Worm (Caenorhabditis elegans): ENCODE data around the gene M01G5.1.

DNA sequence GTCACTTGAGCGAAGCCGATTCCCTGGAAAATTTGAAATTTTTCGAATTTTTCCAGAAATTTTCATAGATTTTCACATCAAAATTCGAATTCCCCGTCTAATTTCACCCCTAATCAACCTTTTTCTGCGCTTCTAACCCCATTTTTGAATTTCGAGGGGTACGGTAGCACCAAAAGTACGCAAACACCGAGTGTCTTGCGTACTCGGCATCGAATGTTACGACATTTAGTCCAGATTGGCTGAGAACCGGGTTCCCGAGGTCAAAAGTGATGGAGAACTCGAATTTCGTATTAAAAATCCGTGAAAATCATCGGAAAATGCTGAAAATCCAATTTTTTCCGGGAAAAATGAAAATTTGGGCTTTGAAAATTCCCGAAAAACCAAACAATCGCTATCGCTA is 32.2 kb downstream of the M01G5.1 start:
- TF ChIP-seq blmp-1 (tag; optimal IDR thresholded peaks at IDR 0.05), result no peak
- TF ChIP-seq elt-3 (tag; optimal IDR thresholded peaks at IDR 0.05), result no peak
- TF ChIP-seq zip-8 (tag; optimal IDR thresholded peaks at IDR 0.05), result no peak
- no peak for TF ChIP-seq pha-4 (tag; optimal IDR thresholded peaks at IDR 0.05)
- TF ChIP-seq ztf-11 (tag; optimal IDR thresholded peaks at IDR 0.05), result no peak
- no peak for TF ChIP-seq nhr-76 (tag; optimal IDR thresholded peaks at IDR 0.05)
- no peak for TF ChIP-seq unc-120 (tag; optimal IDR thresholded peaks at IDR 0.05; ENCODE audit: poor library complexity, severe bottlenecking)
- no peak for TF ChIP-seq lin-13 (tag; optimal IDR thresholded peaks at IDR 0.05)
